Worm (Caenorhabditis elegans) whole organism, young adult: ENCODE data around the gene srh-69.
A peak's percentile ranks its signal among the peaks of the same experiment; 100 is the strongest.
"Not testable (repeated sequence)": the region's sequence is repeated elsewhere in the genome, so short reads cannot be mapped to it uniquely, and the experiment has no call there.

Source experiments
- B0261.1 ChIP-seq: sonication (generic microtip); optimal IDR thresholded peaks from 2 replicates; lab custom pipeline; 2016; ENCODE audit warnings: mild to moderate bottlenecking, missing genetic modification characterization, moderate library complexity, missing compliant biosample characterization
- D2030.7 ChIP-seq: fragments of 200-800 bp; sonication (Bioruptor generic); IDR thresholded peaks from 2 replicates; pipeline ENCODE4 v1.3.6; 2022; ENCODE audit warnings: missing genetic modification reagents, missing genetic modification characterization, missing compliant biosample characterization
- F22D6.2 ChIP-seq: sonication (generic microtip); optimal IDR thresholded peaks from 2 replicates; lab custom pipeline; 2016; ENCODE audit warnings: mild to moderate bottlenecking, missing genetic modification characterization, missing compliant biosample characterization
- F37B4.10 ChIP-seq: fragments of 200-800 bp; sonication (Bioruptor generic); IDR thresholded peaks from 2 replicates; pipeline ENCODE4 v1.3.6; 2022; ENCODE audit warnings: missing genetic modification characterization, missing compliant biosample characterization
- F52B5.7 ChIP-seq: sonication (generic microtip); optimal IDR thresholded peaks from 2 replicates; lab custom pipeline; 2016; ENCODE audit warnings: mild to moderate bottlenecking, missing genetic modification characterization, missing compliant biosample characterization
- T26A5.8 ChIP-seq: sonication (generic microtip); optimal IDR thresholded peaks from 2 replicates; lab custom pipeline; 2016; ENCODE audit warnings: missing genetic modification characterization, missing compliant biosample characterization
- Y95B8A.8 ChIP-seq: fragments of 200-800 bp; sonication (Bioruptor generic); IDR thresholded peaks from 2 replicates; pipeline ENCODE4 v1.3.6; 2022; ENCODE audit warnings: missing genetic modification reagents, missing genetic modification characterization, missing compliant biosample characterization
- ZK185.1 ChIP-seq: sonication (generic microtip); optimal IDR thresholded peaks from 2 replicates; lab custom pipeline; 2016; ENCODE audit warnings: mild to moderate bottlenecking, missing genetic modification characterization, missing compliant biosample characterization; ENCODE audit not compliant: poor library complexity, severe bottlenecking
- ama-1 ChIP-seq, 3 experiments: fragments of 150-350 bp in 1 of 3; sonication (generic microtip) in 2 of 3; optimal IDR thresholded peaks; 2 replicates each; lab custom pipeline; 2014 to 2018; ENCODE audit warnings: missing biosample characterization in 2 of 3, missing genetic modification characterization in 2 of 3, missing genetic modification reagents in 2 of 3
- bed-1 ChIP-seq: fragments of 200-800 bp; sonication (Bioruptor generic); IDR thresholded peaks from 2 replicates; pipeline ENCODE4 v1.3.6; 2022; ENCODE audit warnings: missing genetic modification reagents, missing genetic modification characterization, missing compliant biosample characterization
- cebp-2 ChIP-seq: fragments of 200-800 bp; sonication (Bioruptor generic); IDR thresholded peaks from 2 replicates; pipeline ENCODE4 v1.3.6; 2022; ENCODE audit warnings: missing genetic modification characterization, missing compliant biosample characterization
- ceh-91 ChIP-seq: fragments of 200-800 bp; sonication (Bioruptor generic); IDR thresholded peaks from 2 replicates; pipeline ENCODE4 v1.3.6; 2022; ENCODE audit warnings: missing genetic modification reagents, missing genetic modification characterization, missing compliant biosample characterization
- efl-1 ChIP-seq: fragments of 150-350 bp; optimal IDR thresholded peaks from 2 replicates; lab custom pipeline; 2014; ENCODE audit warnings: missing biosample characterization, missing genetic modification reagents, missing genetic modification characterization
- ekl-4 ChIP-seq: fragments of 200-800 bp; sonication (Bioruptor generic); IDR thresholded peaks from 2 replicates; pipeline ENCODE4 v1.3.6; 2022; ENCODE audit warnings: missing genetic modification reagents, missing genetic modification characterization, missing compliant biosample characterization
- fkh-3 ChIP-seq: sonication (generic microtip); optimal IDR thresholded peaks from 2 replicates; lab custom pipeline; 2016; ENCODE audit warnings: mild to moderate bottlenecking, missing genetic modification characterization, missing compliant biosample characterization
- hmg-1.2 ChIP-seq: fragments of 200-800 bp; sonication (Bioruptor generic); IDR thresholded peaks from 2 replicates; pipeline ENCODE4 v1.3.6; 2022; ENCODE audit warnings: missing genetic modification reagents, missing genetic modification characterization, missing compliant biosample characterization
- hsf-1 ChIP-seq: fragments of 200-800 bp; sonication (Bioruptor generic); IDR thresholded peaks from 2 replicates; pipeline ENCODE4 v1.3.6; 2022; ENCODE audit warnings: missing genetic modification reagents, missing genetic modification characterization, missing compliant biosample characterization
- let-526 ChIP-seq: fragments of 200-800 bp; sonication (Bioruptor generic); IDR thresholded peaks from 2 replicates; pipeline ENCODE4 v1.3.6; 2022; ENCODE audit warnings: missing genetic modification reagents, missing genetic modification characterization, missing compliant biosample characterization
- madf-8 ChIP-seq: fragments of 200-800 bp; sonication (Bioruptor generic); conservative IDR thresholded peaks from 2 replicates; pipeline ENCODE4 v1.3.6; 2022; ENCODE audit warnings: missing genetic modification reagents, missing genetic modification characterization, missing compliant biosample characterization
- mcd-1 ChIP-seq: fragments of 200-800 bp; sonication (Bioruptor generic); IDR thresholded peaks from 2 replicates; pipeline ENCODE4 v1.3.6; 2022; ENCODE audit warnings: missing genetic modification reagents, missing genetic modification characterization, missing compliant biosample characterization
- mel-28 ChIP-seq: sonication (generic microtip); optimal IDR thresholded peaks from 2 replicates; lab custom pipeline; 2016; ENCODE audit warnings: borderline replicate concordance, mild to moderate bottlenecking, missing genetic modification characterization, missing compliant biosample characterization
- mes-4 ChIP-seq: sonication (generic microtip); optimal IDR thresholded peaks from 2 replicates; lab custom pipeline; 2016; ENCODE audit warnings: missing genotype, missing genetic modification characterization, missing compliant biosample characterization
- nfya-1 ChIP-seq: sonication (generic microtip); optimal IDR thresholded peaks from 2 replicates; lab custom pipeline; 2017; ENCODE audit warnings: antibody characterized with exemption, missing compliant biosample characterization, missing genetic modification characterization, borderline replicate concordance; ENCODE audit not compliant: insufficient read depth
- nhr-179 ChIP-seq: sonication (generic microtip); optimal IDR thresholded peaks from 2 replicates; lab custom pipeline; 2016; ENCODE audit warnings: mild to moderate bottlenecking, missing genetic modification characterization, missing compliant biosample characterization
- nhr-90 ChIP-seq: sonication (generic microtip); optimal IDR thresholded peaks from 2 replicates; lab custom pipeline; 2016; ENCODE audit warnings: missing genotype, mild to moderate bottlenecking, missing genetic modification characterization, missing compliant biosample characterization
- pbrm-1 ChIP-seq: fragments of 200-800 bp; sonication (Bioruptor generic); IDR thresholded peaks from 2 replicates; pipeline ENCODE4 v1.3.6; 2022; ENCODE audit warnings: missing genetic modification reagents, missing genetic modification characterization, missing compliant biosample characterization
- rcor-1 ChIP-seq: fragments of 200-800 bp; sonication (Bioruptor generic); IDR thresholded peaks from 2 replicates; pipeline ENCODE4 v1.3.6; 2022; ENCODE audit warnings: missing genetic modification reagents, missing genetic modification characterization, missing compliant biosample characterization
- repo-1 ChIP-seq: sonication (generic microtip); optimal IDR thresholded peaks from 2 replicates; lab custom pipeline; 2017; ENCODE audit warnings: mild to moderate bottlenecking, missing genetic modification characterization, missing compliant biosample characterization
- rpc-1 ChIP-seq, 2 experiments: fragments of 150-350 bp in 1 of 2; sonication (generic microtip) in 1 of 2; optimal IDR thresholded peaks; 2 replicates each; lab custom pipeline; 2014 to 2018; ENCODE audit warnings: missing biosample characterization in 1 of 2, missing genetic modification characterization in 1 of 2, missing genetic modification reagents in 1 of 2, missing genotype in 1 of 2
- snpc-1.1 ChIP-seq: sonication (generic microtip); optimal IDR thresholded peaks from 2 replicates; lab custom pipeline; 2017; ENCODE audit warnings: missing genetic modification characterization, mild to moderate bottlenecking, missing compliant biosample characterization, antibody characterized with exemption, moderate library complexity, missing genotype, missing genetic modification reagents; ENCODE audit not compliant: insufficient read depth
- tbp1 ChIP-seq: fragments of 200-800 bp; sonication (Bioruptor generic); optimal IDR thresholded peaks from 2 replicates; lab custom pipeline; 2018; ENCODE audit warnings: mild to moderate bottlenecking, missing genetic modification characterization, missing compliant biosample characterization
- unc-130 ChIP-seq: sonication (generic microtip); optimal IDR thresholded peaks from 2 replicates; lab custom pipeline; 2016; ENCODE audit warnings: missing genetic modification reagents, missing genetic modification characterization, missing compliant biosample characterization
- zfh-2 ChIP-seq: fragments of 200-800 bp; sonication (Bioruptor generic); conservative IDR thresholded peaks from 2 replicates; pipeline ENCODE4 v1.3.6; 2022; ENCODE audit warnings: missing genetic modification reagents, missing genetic modification characterization, missing compliant biosample characterization
- zim-3 ChIP-seq: sonication (generic microtip); optimal IDR thresholded peaks from 2 replicates; lab custom pipeline; 2017; ENCODE audit warnings: mild to moderate bottlenecking, missing genetic modification characterization, moderate library complexity, missing compliant biosample characterization
- ztf-22 ChIP-seq: fragments of 200-800 bp; sonication (Bioruptor generic); optimal IDR thresholded peaks from 2 replicates; lab custom pipeline; 2018; ENCODE audit warnings: mild to moderate bottlenecking, missing genetic modification characterization, moderate library complexity, missing compliant biosample characterization
- ztf-3 ChIP-seq: fragments of 200-800 bp; sonication (Bioruptor generic); optimal IDR thresholded peaks from 2 replicates; lab custom pipeline; 2018; ENCODE audit warnings: mild to moderate bottlenecking, missing genetic modification characterization, missing compliant biosample characterization

Gene srh-69

ce11 chrII:12539395-12539794 is 24.9 kb upstream of the srh-69 start:
- TF ChIP-seq cebp-2 (GFP tag; lab: Robert Waterston, UW) (no peak), zfh-2 (no peak), snpc-1.1 (tag; lab: Kevin White, UChicago) (no peak), efl-1 (GFP tag; lab: Kevin White, UChicago) (no peak), F22D6.2 (tag; lab: Kevin White, UChicago) (no peak), F37B4.10 (no peak), tbp1 (GFP tag; lab: Kevin White, UChicago) (peak; percentile 80), rpc-1 (optimal IDR thresholded peaks at IDR 0.05; lab: Kevin White, UChicago) (peak; percentile 46), rpc-1 (tag; optimal IDR thresholded peaks at IDR 0.05; lab: Kevin White, UChicago) (peak; percentile 69), ZK185.1 (tag; lab: Kevin White, UChicago) (no peak), B0261.1 (tag; lab: Kevin White, UChicago) (peak; percentile 57), bed-1 (GFP tag; lab: Robert Waterston, UW) (no peak), T26A5.8 (no peak), ztf-3 (GFP tag; lab: Kevin White, UChicago) (no peak)
- TF ChIP-seq, all 124 proteins: peak for 3

- TF ChIP-seq rcor-1; mes-4 (tag; lab: Kevin White, UChicago); mel-28 (tag; lab: Kevin White, UChicago): not testable (repeated sequence)
- TF ChIP-seq, all 124 proteins: peak for 0; not testable (repeated sequence) for 124
Observed at ce11 chrII:12536203-12536602, 21.7 kb upstream of the srh-69 start, which contains the start of gene F49C5.3. Gene F49C5.3, plus strand, starts transcription at chrII:12536503.

- TF ChIP-seq tbp1 (GFP tag; lab: Kevin White, UChicago) = no peak
- no peak for TF ChIP-seq mcd-1 (GFP tag; lab: Robert Waterston, UW)
- TF ChIP-seq ekl-4 (GFP tag; lab: Robert Waterston, UW) = no peak
- no peak for TF ChIP-seq zfh-2
- TF ChIP-seq, all 124 proteins: peak for 0
Observed at ce11 chrII:12535297-12535803, 20.8 kb upstream of the srh-69 start, which contains the start of gene nimk-1. Gene nimk-1, plus strand, starts transcription at chrII:12535753.

- no peak for TF ChIP-seq ama-1 (optimal IDR thresholded peaks at IDR 0.05; lab: Kevin White, UChicago)
- no peak for TF ChIP-seq ama-1 (GFP tag; optimal IDR thresholded peaks at IDR 0.05; lab: Kevin White, UChicago)
Observed at ce11 chrII:12530958-12531357, 16.4 kb upstream of the srh-69 start, which contains the start of gene srx-120. Gene srx-120, plus strand, starts transcription at chrII:12531258.

- TF ChIP-seq ztf-3 (GFP tag; lab: Kevin White, UChicago) (no peak), let-526 (GFP tag; lab: Robert Waterston, UW) (no peak)
Observed at ce11 chrII:12527947-12528346, 13.4 kb upstream of the srh-69 start, which contains the start of gene srx-119. Gene srx-119, plus strand, starts transcription at chrII:12528247.

- no peak for TF ChIP-seq B0261.1 (tag; lab: Kevin White, UChicago)
- TF ChIP-seq F52B5.7 = no peak
- no peak for TF ChIP-seq Y95B8A.8 (GFP tag; lab: Robert Waterston, UW)
- no peak for TF ChIP-seq ztf-22 (GFP tag; lab: Kevin White, UChicago)
- no peak for TF ChIP-seq nhr-90 (tag; lab: Kevin White, UChicago)
Observed at ce11 chrII:12525526-12525925, 11.0 kb upstream of the srh-69 start, which contains the start of gene srx-118. Gene srx-118, plus strand, starts transcription at chrII:12525826.

- TF ChIP-seq nhr-90 (tag; lab: Kevin White, UChicago) = no peak
- no peak for TF ChIP-seq repo-1 (tag; lab: Kevin White, UChicago)
- TF ChIP-seq nfya-1 (tag; lab: Kevin White, UChicago) = no peak
- TF ChIP-seq madf-8 (GFP tag; lab: Robert Waterston, UW) = peak; percentile 50; the same call in 1 of the 2 replicates
- TF ChIP-seq fkh-3 = no peak
- peak; percentile 45; the same call in 1 of the 2 replicates for TF ChIP-seq hmg-1.2 (GFP tag; lab: Robert Waterston, UW)
- TF ChIP-seq unc-130 (GFP tag; lab: Kevin White, UChicago) = no peak
- TF ChIP-seq nhr-179 (tag; lab: Kevin White, UChicago) = no peak
- TF ChIP-seq ceh-91 (GFP tag; lab: Robert Waterston, UW) = no peak
- peak; percentile 53; the same call in 1 of the 2 replicates for TF ChIP-seq pbrm-1 (GFP tag; lab: Robert Waterston, UW)
- no peak for TF ChIP-seq zim-3
- TF ChIP-seq D2030.7 = no peak
- peak; percentile 11; the same call in 1 of the 2 replicates for TF ChIP-seq hsf-1 (GFP tag; lab: Robert Waterston, UW)
- peak; percentile 73 for TF ChIP-seq efl-1 (GFP tag; lab: Kevin White, UChicago)
Observed at ce11 chrII:12519616-12520015, 5.1 kb upstream of the srh-69 start, which contains the start of gene ceh-99. Gene ceh-99, plus strand, starts transcription at chrII:12519981.
